Fruit fly (Drosophila melanogaster) Kc167 (cell line): ENCODE measurements around the gene CG11911.

Source experiments
- Myc ChIP-seq: fragments of >200 bp; optimal IDR thresholded peaks from 2 replicates; lab custom pipeline; 2017; ENCODE audit warnings: missing external identifiers
- Sin3A ChIP-seq: fragments of >200 bp; optimal IDR thresholded peaks from 2 replicates; lab custom pipeline; 2018; ENCODE audit warnings: missing external identifiers
- h ChIP-seq: fragments of >200 bp; optimal IDR thresholded peaks from 3 replicates; lab custom pipeline; 2018; ENCODE audit warnings: missing external identifiers
- psq ChIP-seq: fragments of >200 bp; optimal IDR thresholded peaks from 2 replicates; lab custom pipeline; 2017; ENCODE audit warnings: missing external identifiers
- ttk ChIP-seq: sonication (Bioruptor generic); optimal IDR thresholded peaks from 2 replicates; lab custom pipeline; 2017; ENCODE audit warnings: missing external identifiers

- TF ChIP-seq psq (lab: Kevin White, UChicago) (no peak), Sin3A (no peak), h (lab: Kevin White, UChicago) (no peak), ttk (no peak), Myc (lab: Kevin White, UChicago) (no peak)
These were observed 8.6 kb upstream of the CG11911 start, which contains the start of gene CG43755 for dm6 chr2L:329661-330060.
